Worm (Caenorhabditis elegans): ENCODE results near the gene col-142.

DNA sequence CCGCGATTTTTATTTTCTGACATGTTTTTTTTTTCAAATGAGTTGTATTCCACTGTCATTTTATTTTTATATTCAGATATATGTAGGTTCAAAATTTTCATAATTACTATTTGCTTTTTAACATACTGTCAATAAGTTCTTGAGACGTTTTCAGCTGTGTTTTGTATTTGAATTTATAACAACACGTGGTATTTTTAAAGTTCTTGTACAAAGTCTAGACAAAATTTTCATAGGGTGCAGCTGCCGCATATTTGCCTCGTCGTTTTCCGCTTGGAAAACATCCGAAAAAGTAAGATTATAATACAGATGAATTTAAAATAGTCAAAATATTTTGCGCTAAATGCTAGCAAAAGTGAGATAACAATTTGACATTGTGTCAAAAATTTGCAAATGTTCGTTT is 2.2 kb upstream of the col-142 start, which contains the start of gene dmsr-15:
- no peak for TF ChIP-seq efl-1 (GFP tag; optimal IDR thresholded peaks at IDR 0.05)
- TF ChIP-seq ztf-25 (GFP tag; IDR thresholded peaks at IDR 0.05) = no peak
- TF ChIP-seq lin-54 (GFP tag; optimal IDR thresholded peaks at IDR 0.05) = no peak
- no peak for TF ChIP-seq zfh-2 (GFP tag; conservative IDR thresholded peaks at IDR 0.05)
- TF ChIP-seq nfyb-1 (GFP tag; IDR thresholded peaks at IDR 0.05) = no peak
- no peak for TF ChIP-seq nfya-1 (tag; optimal IDR thresholded peaks at IDR 0.05; ENCODE audit: borderline replicate concordance, insufficient read depth)
- no peak for TF ChIP-seq rcor-1 (GFP tag; IDR thresholded peaks at IDR 0.05)
- no peak for TF ChIP-seq unc-62 (GFP tag; optimal IDR thresholded peaks at IDR 0.05)

Data from whole organism, young adult.